Worm (Caenorhabditis elegans): Measurements from ENCODE around the gene math-26.

math-26 gene

ce11 chrII:1756582-1756981 lies 14.9 kb upstream of the math-26 start, which contains the start of gene fbxb-53:
fbxb-53 (plus strand) TSS chrII:1756882.
- no peak for TF ChIP-seq tbx-11 (GFP tag; IDR thresholded peaks at IDR 0.05)
- TF ChIP-seq scrt-1 (GFP tag; IDR thresholded peaks at IDR 0.05): no peak
- TF ChIP-seq ama-1 (optimal IDR thresholded peaks at IDR 0.05): no peak
- no peak for TF ChIP-seq tbx-37 (GFP tag; conservative IDR thresholded peaks at IDR 0.05)
- TF ChIP-seq hmbx-1 (tag; optimal IDR thresholded peaks at IDR 0.05): no peak
- no peak for TF ChIP-seq ceh-36 (tag; optimal IDR thresholded peaks at IDR 0.05)

ce11 chrII:1757033-1757432 lies 14.4 kb upstream of the math-26 start, which contains the start of gene F36H5.10:
F36H5.10 (plus strand) TSS chrII:1757333.
- TF ChIP-seq tbx-11 (GFP tag; IDR thresholded peaks at IDR 0.05): no peak

- no peak for TF ChIP-seq hnd-1 (tag; optimal IDR thresholded peaks at IDR 0.05)
- TF ChIP-seq B0310.2 (tag; optimal IDR thresholded peaks at IDR 0.05): no peak
- no peak for TF ChIP-seq scrt-1 (GFP tag; IDR thresholded peaks at IDR 0.05)
- no peak for TF ChIP-seq pes-1 (GFP tag; IDR thresholded peaks at IDR 0.05)
- no peak for TF ChIP-seq flt-1 (GFP tag; IDR thresholded peaks at IDR 0.05)
- no peak for TF ChIP-seq aly-1 (tag; optimal IDR thresholded peaks at IDR 0.05)
- TF ChIP-seq hmg-4 (GFP tag; optimal IDR thresholded peaks at IDR 0.05): no peak
- no peak for TF ChIP-seq hmbx-1 (tag; optimal IDR thresholded peaks at IDR 0.05)
- TF ChIP-seq ceh-13 (GFP tag; optimal IDR thresholded peaks at IDR 0.05): no peak
- no peak for TF ChIP-seq tbx-37 (GFP tag; conservative IDR thresholded peaks at IDR 0.05)
- TF ChIP-seq sea-1 (GFP tag; conservative IDR thresholded peaks at IDR 0.05): no peak
- TF ChIP-seq F13C5.2 (tag; optimal IDR thresholded peaks at IDR 0.05): no peak
- TF ChIP-seq ceh-36 (tag; optimal IDR thresholded peaks at IDR 0.05): no peak
- TF ChIP-seq tbx-11 (GFP tag; IDR thresholded peaks at IDR 0.05): no peak
- no peak for TF ChIP-seq tra-4 (tag; optimal IDR thresholded peaks at IDR 0.05)
- no peak for TF ChIP-seq ets-7 (tag; optimal IDR thresholded peaks at IDR 0.05)
- no peak for TF ChIP-seq ama-1 (optimal IDR thresholded peaks at IDR 0.05)
Observed at ce11 chrII:1759602-1760001, 11.8 kb upstream of the math-26 start, which contains the start of gene F36H5.18. F36H5.18 (plus strand) TSS chrII:1759902.

DNA sequence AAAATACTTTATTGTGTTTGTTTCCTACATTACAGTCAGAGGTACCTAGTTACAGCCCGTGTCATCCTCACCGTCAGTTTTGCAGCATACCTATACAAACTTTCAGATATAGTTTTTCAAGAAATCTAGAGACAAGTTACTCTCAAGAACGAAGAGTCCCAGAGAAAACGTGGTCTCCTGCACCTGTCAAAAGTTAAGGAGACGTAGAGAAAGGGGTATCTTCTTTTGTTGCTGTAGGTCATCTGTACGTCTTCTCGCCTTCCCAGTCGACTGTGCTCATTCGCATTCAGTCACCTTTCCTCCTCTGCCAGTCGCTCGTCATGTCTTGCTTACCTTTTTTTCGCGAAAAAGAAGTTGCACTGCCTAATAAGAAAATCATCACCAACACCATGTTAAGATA lies 9.9 kb upstream of the math-26 start, which contains the start of gene F36H5.4:
TSS of gene F36H5.4 (plus strand) at position 301 of the 400 bp plus-strand sequence.
- TF ChIP-seq flt-1 (GFP tag; IDR thresholded peaks at IDR 0.05) (no peak), F13C5.2 (tag; optimal IDR thresholded peaks at IDR 0.05) (no peak), ama-1 (optimal IDR thresholded peaks at IDR 0.05) (no peak), B0310.2 (tag; optimal IDR thresholded peaks at IDR 0.05) (no peak), tbx-11 (GFP tag; IDR thresholded peaks at IDR 0.05) (no peak), sea-1 (GFP tag; conservative IDR thresholded peaks at IDR 0.05) (no peak), aly-1 (tag; optimal IDR thresholded peaks at IDR 0.05) (no peak), hmg-4 (GFP tag; optimal IDR thresholded peaks at IDR 0.05) (no peak), ceh-13 (GFP tag; optimal IDR thresholded peaks at IDR 0.05) (no peak), scrt-1 (GFP tag; IDR thresholded peaks at IDR 0.05) (no peak), hmbx-1 (tag; optimal IDR thresholded peaks at IDR 0.05) (no peak), pes-1 (GFP tag; IDR thresholded peaks at IDR 0.05) (no peak), tbx-37 (GFP tag; conservative IDR thresholded peaks at IDR 0.05) (no peak), hnd-1 (tag; optimal IDR thresholded peaks at IDR 0.05) (no peak), tra-4 (tag; optimal IDR thresholded peaks at IDR 0.05) (no peak), ets-7 (tag; optimal IDR thresholded peaks at IDR 0.05) (no peak), ceh-36 (tag; optimal IDR thresholded peaks at IDR 0.05) (no peak)

- no peak for TF ChIP-seq hnd-1 (tag; optimal IDR thresholded peaks at IDR 0.05)
- no peak for TF ChIP-seq hmbx-1 (tag; optimal IDR thresholded peaks at IDR 0.05)
- no peak for TF ChIP-seq tra-4 (tag; optimal IDR thresholded peaks at IDR 0.05)
- no peak for TF ChIP-seq scrt-1 (GFP tag; IDR thresholded peaks at IDR 0.05)
- TF ChIP-seq ceh-13 (GFP tag; optimal IDR thresholded peaks at IDR 0.05): no peak
- TF ChIP-seq ceh-36 (tag; optimal IDR thresholded peaks at IDR 0.05): no peak
- no peak for TF ChIP-seq F13C5.2 (tag; optimal IDR thresholded peaks at IDR 0.05)
- TF ChIP-seq hmg-4 (GFP tag; optimal IDR thresholded peaks at IDR 0.05): no peak
- TF ChIP-seq tbx-37 (GFP tag; conservative IDR thresholded peaks at IDR 0.05): no peak
- no peak for TF ChIP-seq flt-1 (GFP tag; IDR thresholded peaks at IDR 0.05)
- TF ChIP-seq aly-1 (tag; optimal IDR thresholded peaks at IDR 0.05): no peak
- no peak for TF ChIP-seq ama-1 (optimal IDR thresholded peaks at IDR 0.05)
- TF ChIP-seq sea-1 (GFP tag; conservative IDR thresholded peaks at IDR 0.05): no peak
- no peak for TF ChIP-seq tbx-11 (GFP tag; IDR thresholded peaks at IDR 0.05)
- no peak for TF ChIP-seq B0310.2 (tag; optimal IDR thresholded peaks at IDR 0.05)
- no peak for TF ChIP-seq ets-7 (tag; optimal IDR thresholded peaks at IDR 0.05)
- TF ChIP-seq pes-1 (GFP tag; IDR thresholded peaks at IDR 0.05): no peak
Observed at ce11 chrII:1763072-1763471, 8.4 kb upstream of the math-26 start, which contains the start of gene math-28. math-28 (plus strand) TSS chrII:1763372.

DNA sequence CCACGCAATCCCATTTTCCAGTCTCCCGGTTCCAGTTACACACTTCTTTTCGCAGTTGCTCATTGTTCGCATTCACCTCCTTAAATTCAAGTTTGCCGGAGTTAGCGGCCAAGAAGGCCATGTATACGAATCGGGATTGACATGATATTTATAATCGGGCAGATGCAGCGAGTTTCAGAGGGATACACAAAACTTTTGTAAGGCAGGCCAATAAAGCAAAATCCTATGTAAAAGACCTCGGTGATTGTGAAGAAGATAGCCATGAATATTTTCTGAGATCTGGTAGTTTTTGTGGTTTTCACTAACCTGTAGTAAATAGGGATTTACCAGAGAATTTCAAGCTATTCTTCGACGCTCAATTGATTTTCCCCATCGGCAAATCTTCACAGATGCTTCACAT lies 4.7 kb upstream of the math-26 start:
- TF ChIP-seq tbx-37 (GFP tag; conservative IDR thresholded peaks at IDR 0.05): no peak
- TF ChIP-seq hmbx-1 (tag; optimal IDR thresholded peaks at IDR 0.05): no peak
- no peak for TF ChIP-seq tra-4 (tag; optimal IDR thresholded peaks at IDR 0.05)
- TF ChIP-seq hmg-4 (GFP tag; optimal IDR thresholded peaks at IDR 0.05): no peak
- TF ChIP-seq flt-1 (GFP tag; IDR thresholded peaks at IDR 0.05): no peak
- no peak for TF ChIP-seq pes-1 (GFP tag; IDR thresholded peaks at IDR 0.05)
- no peak for TF ChIP-seq ceh-36 (tag; optimal IDR thresholded peaks at IDR 0.05)
- TF ChIP-seq B0310.2 (tag; optimal IDR thresholded peaks at IDR 0.05): no peak
- TF ChIP-seq aly-1 (tag; optimal IDR thresholded peaks at IDR 0.05): no peak
- TF ChIP-seq ets-7 (tag; optimal IDR thresholded peaks at IDR 0.05): no peak
- no peak for TF ChIP-seq scrt-1 (GFP tag; IDR thresholded peaks at IDR 0.05)

- no peak for TF ChIP-seq sea-1 (GFP tag; conservative IDR thresholded peaks at IDR 0.05)
- TF ChIP-seq ceh-36 (tag; optimal IDR thresholded peaks at IDR 0.05): no peak
- TF ChIP-seq ceh-13 (GFP tag; optimal IDR thresholded peaks at IDR 0.05): no peak
- TF ChIP-seq B0310.2 (tag; optimal IDR thresholded peaks at IDR 0.05): no peak
- TF ChIP-seq flt-1 (GFP tag; IDR thresholded peaks at IDR 0.05): no peak
- TF ChIP-seq hmg-4 (GFP tag; optimal IDR thresholded peaks at IDR 0.05): no peak
- no peak for TF ChIP-seq tbx-37 (GFP tag; conservative IDR thresholded peaks at IDR 0.05)
- no peak for TF ChIP-seq pes-1 (GFP tag; IDR thresholded peaks at IDR 0.05)
- no peak for TF ChIP-seq F13C5.2 (tag; optimal IDR thresholded peaks at IDR 0.05)
- no peak for TF ChIP-seq hnd-1 (tag; optimal IDR thresholded peaks at IDR 0.05)
- no peak for TF ChIP-seq ets-7 (tag; optimal IDR thresholded peaks at IDR 0.05)
- no peak for TF ChIP-seq scrt-1 (GFP tag; IDR thresholded peaks at IDR 0.05)
- no peak for TF ChIP-seq aly-1 (tag; optimal IDR thresholded peaks at IDR 0.05)
Observed at ce11 chrII:1771785-1772184, 338 bp downstream of the math-26 start, which contains the start of gene math-3. math-3 (plus strand) TSS chrII:1772085.
